Worm (Caenorhabditis elegans) whole organism, L2 larva: ENCODE measurements around the gene nhr-18.

Experiments
- C34F6.9 ChIP-seq: fragments of 150-350 bp; optimal IDR thresholded peaks from 2 replicates; lab custom pipeline; 2014; ENCODE audit warnings: missing biosample characterization, missing genetic modification characterization
- F13H6.1 ChIP-seq: sonication (generic microtip); optimal IDR thresholded peaks from 2 replicates; lab custom pipeline; 2016; ENCODE audit warnings: missing genetic modification characterization, missing compliant biosample characterization
- Y55F3AM.14 ChIP-seq: fragments of 200-800 bp; sonication (Bioruptor generic); optimal IDR thresholded peaks from 2 replicates; lab custom pipeline; 2018; ENCODE audit warnings: mild to moderate bottlenecking, missing genetic modification characterization, missing compliant biosample characterization
- aly-2 ChIP-seq: fragments of 150-350 bp; optimal IDR thresholded peaks from 2 replicates; lab custom pipeline; 2014; ENCODE audit warnings: missing biosample characterization, missing genetic modification characterization
- ama-1 ChIP-seq: fragments of 150-350 bp; optimal IDR thresholded peaks from 2 replicates; lab custom pipeline; 2018; ENCODE audit warnings: inconsistent platforms
- blmp-1 ChIP-seq: sonication (generic microtip); optimal IDR thresholded peaks from 2 replicates; lab custom pipeline; 2017; ENCODE audit warnings: missing genetic modification characterization, mild to moderate bottlenecking, missing compliant biosample characterization, antibody characterized with exemption, moderate library complexity; ENCODE audit not compliant: insufficient read depth
- ceh-16 ChIP-seq: fragments of 150-350 bp; optimal IDR thresholded peaks from 2 replicates; lab custom pipeline; 2014; ENCODE audit warnings: missing biosample characterization, missing genetic modification characterization
- ceh-82 ChIP-seq: fragments of 150-350 bp; optimal IDR thresholded peaks from 2 replicates; lab custom pipeline; 2014; ENCODE audit warnings: missing biosample characterization, missing genetic modification characterization
- crh-2 ChIP-seq: sonication (generic microtip); optimal IDR thresholded peaks from 2 replicates; lab custom pipeline; 2017; ENCODE audit warnings: missing biosample characterization, missing genetic modification characterization
- dmd-4 ChIP-seq: sonication (generic microtip); optimal IDR thresholded peaks from 2 replicates; lab custom pipeline; 2017; ENCODE audit warnings: missing biosample characterization, missing genetic modification characterization
- elt-1 ChIP-seq: fragments of 150-350 bp; optimal IDR thresholded peaks from 2 replicates; lab custom pipeline; 2014; ENCODE audit warnings: missing biosample characterization, missing genetic modification characterization
- fos-1 ChIP-seq: fragments of 150-350 bp; optimal IDR thresholded peaks from 2 replicates; lab custom pipeline; 2014; ENCODE audit warnings: missing biosample characterization, missing genetic modification characterization
- gmeb-1 ChIP-seq: fragments of 150-350 bp; optimal IDR thresholded peaks from 2 replicates; lab custom pipeline; 2014; ENCODE audit warnings: missing biosample characterization, missing genetic modification characterization
- lin-11 ChIP-seq: fragments of 150-350 bp; sonication (generic microtip); optimal IDR thresholded peaks from 2 replicates; lab custom pipeline; 2014; ENCODE audit warnings: missing biosample characterization, missing genetic modification characterization, inconsistent platforms, mixed read lengths
- lin-13 ChIP-seq: fragments of 150-350 bp; optimal IDR thresholded peaks from 2 replicates; lab custom pipeline; 2014; ENCODE audit warnings: missing biosample characterization, missing genetic modification reagents, missing genetic modification characterization
- lsy-2 ChIP-seq, 2 experiments: fragments of 150-350 bp in 1 of 2; sonication (generic microtip) in 1 of 2; optimal IDR thresholded peaks; 2 replicates each; lab custom pipeline; 2014 to 2017; ENCODE audit warnings: missing biosample characterization in 2 of 2, missing genetic modification characterization in 2 of 2
- mab-5 ChIP-seq: fragments of 150-350 bp; optimal IDR thresholded peaks from 2 replicates; lab custom pipeline; 2014; ENCODE audit warnings: missing biosample characterization, missing genetic modification characterization
- mbf-1 ChIP-seq: sonication (generic microtip); optimal IDR thresholded peaks from 2 replicates; lab custom pipeline; 2017; ENCODE audit warnings: missing biosample characterization, missing genetic modification characterization
- mdl-1 ChIP-seq, 2 experiments: fragments of 150-350 bp in 1 of 2; sonication (generic microtip) in 1 of 2; optimal IDR thresholded peaks; 2 replicates each; lab custom pipeline; 2017; ENCODE audit warnings: missing biosample characterization in 2 of 2, missing genetic modification characterization in 2 of 2
- nhr-11 ChIP-seq: fragments of 150-350 bp; optimal IDR thresholded peaks from 2 replicates; lab custom pipeline; 2014; ENCODE audit warnings: missing biosample characterization, missing genetic modification characterization
- nhr-129 ChIP-seq: fragments of 150-350 bp; optimal IDR thresholded peaks from 2 replicates; lab custom pipeline; 2014; ENCODE audit warnings: missing biosample characterization, missing genetic modification characterization
- nhr-237 ChIP-seq: fragments of 150-350 bp; optimal IDR thresholded peaks from 2 replicates; lab custom pipeline; 2014; ENCODE audit warnings: missing biosample characterization, missing genetic modification characterization
- peb-1 ChIP-seq: fragments of 150-350 bp; optimal IDR thresholded peaks from 2 replicates; lab custom pipeline; 2014; ENCODE audit warnings: missing biosample characterization, missing genetic modification characterization
- sem-4 ChIP-seq: fragments of 150-350 bp; optimal IDR thresholded peaks from 2 replicates; lab custom pipeline; 2014; ENCODE audit warnings: missing biosample characterization, missing genetic modification reagents, missing genetic modification characterization
- snpc-4 ChIP-seq: fragments of 150-350 bp; optimal IDR thresholded peaks from 2 replicates; lab custom pipeline; 2014; ENCODE audit warnings: missing biosample characterization, missing genetic modification characterization
- unc-55 ChIP-seq: fragments of 150-350 bp; sonication (generic microtip); optimal IDR thresholded peaks from 3 replicates; lab custom pipeline; 2014; ENCODE audit warnings: missing biosample characterization, missing genetic modification reagents, missing genetic modification characterization
- unc-62 ChIP-seq: fragments of 150-350 bp; optimal IDR thresholded peaks from 2 replicates; lab custom pipeline; 2014; ENCODE audit warnings: missing biosample characterization, missing genetic modification reagents, missing genetic modification characterization
- ztf-11 ChIP-seq: sonication (generic microtip); optimal IDR thresholded peaks from 2 replicates; lab custom pipeline; 2017; ENCODE audit warnings: missing biosample characterization, missing genetic modification characterization
- ztf-4 ChIP-seq: fragments of 150-350 bp; optimal IDR thresholded peaks from 2 replicates; lab custom pipeline; 2014; ENCODE audit warnings: missing biosample characterization, missing genetic modification characterization

nhr-18 gene

ce11 chrV:2266958-2267357 lies 40.0 kb downstream of the nhr-18 start, which contains the start of gene nhr-275:
Gene nhr-275, minus strand, starts transcription at chrV:2267058.
- no peak for TF ChIP-seq unc-62 (GFP tag; lab: Kevin White, UChicago)
- TF ChIP-seq lin-11: no peak
- TF ChIP-seq elt-1: no peak
- no peak for TF ChIP-seq gmeb-1
- no peak for TF ChIP-seq dmd-4

- TF ChIP-seq nhr-237: no peak
- no peak for TF ChIP-seq fos-1 (tag; lab: Kevin White, UChicago)
These were observed 44.7 kb downstream of the nhr-18 start, which contains the start of gene Y5H2A.1 for ce11 chrV:2271750-2272149. Gene Y5H2A.1, minus strand, starts transcription at chrV:2271850.

- TF ChIP-seq lin-13 (GFP tag; lab: Kevin White, UChicago) (no peak), unc-55 (GFP tag; lab: Kevin White, UChicago) (no peak), ceh-16 (tag; lab: Kevin White, UChicago) (no peak), ztf-11 (no peak), F13H6.1 (tag; lab: Kevin White, UChicago) (no peak), gmeb-1 (no peak), nhr-11 (tag; lab: Kevin White, UChicago) (no peak), elt-1 (no peak), lin-11 (no peak), mbf-1 (tag; lab: Kevin White, UChicago) (no peak), mdl-1 (tag; optimal IDR thresholded peaks at IDR 0.05; lab: Kevin White, UChicago) (no peak), lsy-2 (tag; optimal IDR thresholded peaks at IDR 0.05; lab: Kevin White, UChicago) (no peak), blmp-1 (tag; lab: Kevin White, UChicago) (no peak), crh-2 (tag; lab: Kevin White, UChicago) (no peak)
These were observed 47.4 kb downstream of the nhr-18 start, which contains the start of the genes Y5H2A.4 and abu-4 for ce11 chrV:2274253-2274892. Gene Y5H2A.4, minus strand, starts transcription at chrV:2274353. Gene abu-4, plus strand, starts transcription at chrV:2274842.

ce11 chrV:2277260-2277659 lies 50.3 kb downstream of the nhr-18 start:
- TF ChIP-seq mab-5 (tag; lab: Kevin White, UChicago): no peak
- TF ChIP-seq ama-1 (lab: Kevin White, UChicago): no peak
- TF ChIP-seq C34F6.9: no peak
- no peak for TF ChIP-seq mbf-1 (tag; lab: Kevin White, UChicago)
- no peak for TF ChIP-seq lin-13 (GFP tag; lab: Kevin White, UChicago)
- TF ChIP-seq aly-2 (tag; lab: Kevin White, UChicago): no peak
- TF ChIP-seq gmeb-1: no peak
- no peak for TF ChIP-seq ceh-82 (tag; lab: Kevin White, UChicago)
- no peak for TF ChIP-seq Y55F3AM.14 (GFP tag; lab: Kevin White, UChicago)
- no peak for TF ChIP-seq ztf-4
- no peak for TF ChIP-seq dmd-4
- TF ChIP-seq nhr-237: no peak
- TF ChIP-seq lin-11: no peak
- TF ChIP-seq sem-4 (tag; lab: Kevin White, UChicago): no peak

- TF ChIP-seq nhr-129 (tag; lab: Kevin White, UChicago) (peak; percentile 13), dmd-4 (no peak)
- TF ChIP-seq, all 48 proteins: peak for 1
These were observed 51.0 kb downstream of the nhr-18 start, which contains the start of gene nhr-59 for ce11 chrV:2278052-2278451. Gene nhr-59, minus strand, starts transcription at chrV:2278265.

ce11 chrV:2278543-2278942 lies 51.5 kb downstream of the nhr-18 start, which contains the start of gene fbxa-137:
Gene fbxa-137, plus strand, starts transcription at chrV:2278816.
- TF ChIP-seq ceh-82 (tag; lab: Kevin White, UChicago): no peak
- peak; percentile 62 for TF ChIP-seq unc-55 (GFP tag; lab: Kevin White, UChicago)
- TF ChIP-seq C34F6.9: peak; percentile 21
- TF ChIP-seq snpc-4 (tag; lab: Kevin White, UChicago): no peak
- no peak for TF ChIP-seq peb-1 (tag; lab: Kevin White, UChicago)
